Worm (Caenorhabditis elegans) whole organism, L2 larva: ENCODE results near the gene T24D3.2.

Experiments
- blmp-1 ChIP-seq: sonication (generic microtip); optimal IDR thresholded peaks from 2 replicates; lab custom pipeline; 2017; ENCODE audit warnings: missing genetic modification characterization, mild to moderate bottlenecking, missing compliant biosample characterization, antibody characterized with exemption, moderate library complexity; ENCODE audit not compliant: insufficient read depth
- ceh-82 ChIP-seq: fragments of 150-350 bp; optimal IDR thresholded peaks from 2 replicates; lab custom pipeline; 2014; ENCODE audit warnings: missing biosample characterization, missing genetic modification characterization
- egl-27 ChIP-seq: sonication (generic microtip); optimal IDR thresholded peaks from 3 replicates; lab custom pipeline; 2017; ENCODE audit warnings: missing biosample characterization, missing genetic modification reagents, missing genetic modification characterization
- fos-1 ChIP-seq: fragments of 150-350 bp; optimal IDR thresholded peaks from 2 replicates; lab custom pipeline; 2014; ENCODE audit warnings: missing biosample characterization, missing genetic modification characterization
- lin-39 ChIP-seq: fragments of 150-350 bp; optimal IDR thresholded peaks from 2 replicates; lab custom pipeline; 2014; ENCODE audit warnings: missing biosample characterization, missing genetic modification reagents, missing genetic modification characterization
- mdl-1 ChIP-seq, 2 experiments: fragments of 150-350 bp in 1 of 2; sonication (generic microtip) in 1 of 2; optimal IDR thresholded peaks; 2 replicates each; lab custom pipeline; 2017; ENCODE audit warnings: missing biosample characterization in 2 of 2, missing genetic modification characterization in 2 of 2
- nhr-11 ChIP-seq: fragments of 150-350 bp; optimal IDR thresholded peaks from 2 replicates; lab custom pipeline; 2014; ENCODE audit warnings: missing biosample characterization, missing genetic modification characterization
- nhr-237 ChIP-seq: fragments of 150-350 bp; optimal IDR thresholded peaks from 2 replicates; lab custom pipeline; 2014; ENCODE audit warnings: missing biosample characterization, missing genetic modification characterization
- sma-3 ChIP-seq: sonication (generic microtip); optimal IDR thresholded peaks from 2 replicates; lab custom pipeline; 2016; ENCODE audit warnings: missing genetic modification reagents, missing genetic modification characterization, missing compliant biosample characterization
- unc-55 ChIP-seq: fragments of 150-350 bp; sonication (generic microtip); optimal IDR thresholded peaks from 3 replicates; lab custom pipeline; 2014; ENCODE audit warnings: missing biosample characterization, missing genetic modification reagents, missing genetic modification characterization
- zag-1 ChIP-seq: fragments of 150-350 bp; optimal IDR thresholded peaks from 2 replicates; lab custom pipeline; 2014; ENCODE audit warnings: missing biosample characterization, missing genetic modification characterization

- TF ChIP-seq egl-27 (tag; lab: Kevin White, UChicago) = no peak
- TF ChIP-seq mdl-1 (tag; optimal IDR thresholded peaks at IDR 0.05; lab: Kevin White, UChicago) = no peak
- no peak for TF ChIP-seq nhr-237
- TF ChIP-seq ceh-82 (tag; lab: Kevin White, UChicago) = no peak
- peak; percentile 1 for TF ChIP-seq unc-55
- TF ChIP-seq fos-1 (tag; lab: Kevin White, UChicago) = no peak
- TF ChIP-seq nhr-11 (tag; lab: Kevin White, UChicago) = no peak
- TF ChIP-seq blmp-1 = no peak
- no peak for TF ChIP-seq sma-3
- TF ChIP-seq zag-1 (tag; lab: Kevin White, UChicago) = no peak
- no peak for TF ChIP-seq lin-39 (tag; lab: Kevin White, UChicago)
Measured at ce11 chrX:12439998-12440722, 14.6 kb downstream of the T24D3.2 start.
